Worm (Caenorhabditis elegans): ENCODE data around the gene F22F7.12.

DNA sequence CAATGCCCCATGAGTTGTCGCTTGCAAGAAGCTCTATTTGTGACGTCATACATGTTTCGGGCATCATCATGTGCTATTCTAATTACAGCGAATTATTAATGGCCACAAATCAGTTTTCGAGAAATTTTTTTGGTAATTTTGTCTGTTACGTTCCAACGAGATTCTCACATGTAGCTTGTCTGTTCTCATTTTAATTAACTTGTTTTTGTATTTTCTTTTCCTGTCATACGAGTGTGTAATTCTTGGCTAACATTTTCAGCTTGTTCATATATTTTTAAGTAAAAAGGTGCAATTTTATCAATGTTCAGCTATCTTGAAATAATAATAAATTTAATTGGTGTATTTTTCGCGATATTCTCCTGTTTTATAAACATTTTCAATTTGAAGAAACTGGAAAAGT, 10.9 kb upstream of the F22F7.12 start, which contains the start of gene srbc-21:
- TF ChIP-seq lin-13 (GFP tag; optimal IDR thresholded peaks at IDR 0.05) (no peak), nhr-25 (tag; optimal IDR thresholded peaks at IDR 0.05) (no peak), ceh-16 (tag; optimal IDR thresholded peaks at IDR 0.05) (no peak), ztf-11 (tag; optimal IDR thresholded peaks at IDR 0.05) (no peak), snpc-4 (tag; optimal IDR thresholded peaks at IDR 0.05) (no peak), nhr-237 (tag; optimal IDR thresholded peaks at IDR 0.05) (no peak), nhr-77 (tag; optimal IDR thresholded peaks at IDR 0.05) (no peak), nhr-6 (tag; optimal IDR thresholded peaks at IDR 0.05) (no peak), sma-3 (GFP tag; optimal IDR thresholded peaks at IDR 0.05) (no peak), aly-2 (tag; optimal IDR thresholded peaks at IDR 0.05) (no peak), blmp-1 (tag; optimal IDR thresholded peaks at IDR 0.05; ENCODE audit: insufficient read depth) (no peak), egl-27 (tag; optimal IDR thresholded peaks at IDR 0.05) (no peak)

All from whole organism, L2 larva.